Worm (Caenorhabditis elegans) whole organism, L1 larva: ENCODE measurements around the gene srw-62.
A peak's percentile ranks its signal among the peaks of the same experiment; 100 is the strongest.

Experiments used
- C04F5.9 ChIP-seq: sonication (generic microtip); optimal IDR thresholded peaks from 2 replicates; lab custom pipeline; 2016; ENCODE audit warnings: missing genetic modification characterization, missing compliant biosample characterization
- C16A3.4 ChIP-seq: fragments of 150-350 bp; optimal IDR thresholded peaks from 2 replicates; lab custom pipeline; 2014; ENCODE audit warnings: missing biosample characterization, missing genetic modification characterization
- Y116A8C.19 ChIP-seq: sonication (generic microtip); optimal IDR thresholded peaks from 2 replicates; lab custom pipeline; 2016; ENCODE audit warnings: missing compliant biosample characterization, missing genetic modification characterization, borderline replicate concordance
- aha-1 ChIP-seq: fragments of 150-350 bp; optimal IDR thresholded peaks from 2 replicates; lab custom pipeline; 2014; ENCODE audit warnings: missing biosample characterization, missing genetic modification characterization
- aly-2 ChIP-seq: fragments of 150-350 bp; optimal IDR thresholded peaks from 2 replicates; lab custom pipeline; 2014; ENCODE audit warnings: missing biosample characterization, missing genetic modification characterization
- ama-1 ChIP-seq: fragments of 150-350 bp; optimal IDR thresholded peaks from 2 replicates; lab custom pipeline; 2014
- blmp-1 ChIP-seq: fragments of 150-350 bp; optimal IDR thresholded peaks from 2 replicates; lab custom pipeline; 2014; ENCODE audit warnings: missing biosample characterization, missing genetic modification characterization
- ceh-63 ChIP-seq: fragments of 200-800 bp; sonication (Bioruptor generic); optimal IDR thresholded peaks from 2 replicates; lab custom pipeline; 2018; ENCODE audit warnings: mild to moderate bottlenecking, missing genetic modification characterization, missing compliant biosample characterization
- ceh-8 ChIP-seq: fragments of 200-800 bp; sonication (Bioruptor generic); optimal IDR thresholded peaks from 2 replicates; lab custom pipeline; 2018; ENCODE audit warnings: mild to moderate bottlenecking, missing genetic modification characterization, moderate library complexity, missing compliant biosample characterization
- ceh-82 ChIP-seq, 3 experiments: fragments of 150-350 bp in 1 of 3; sonication (generic microtip) in 2 of 3; optimal IDR thresholded peaks; 2 replicates each; lab custom pipeline; 2014 to 2017; ENCODE audit warnings: missing biosample characterization in 3 of 3, missing genetic modification characterization in 3 of 3
- ceh-88 ChIP-seq: fragments of 200-800 bp; sonication (Bioruptor generic); IDR thresholded peaks from 2 replicates; pipeline ENCODE4 v1.3.6; 2022; ENCODE audit warnings: missing genetic modification characterization, missing compliant biosample characterization
- ces-1 ChIP-seq: fragments of 150-350 bp; optimal IDR thresholded peaks from 2 replicates; lab custom pipeline; 2014; ENCODE audit warnings: missing biosample characterization, missing genetic modification reagents, missing genetic modification characterization
- dpl-1 ChIP-seq, 3 experiments: fragments of 150-350 bp in 2 of 3; sonication (generic microtip) in 1 of 3; optimal IDR thresholded peaks; 2 replicates each; lab custom pipeline; 2014 to 2017; ENCODE audit warnings: missing biosample characterization in 3 of 3, missing genetic modification characterization in 3 of 3, missing genetic modification reagents in 3 of 3
- efl-1 ChIP-seq, 4 experiments: fragments of 150-350 bp; optimal IDR thresholded peaks in 3 of 4; peaks in 1 of 4; 1 replicate in 1 of 4; 2 replicates in 3 of 4; lab custom pipeline; 2014; ENCODE audit warnings: missing biosample characterization in 2 of 4, missing genetic modification characterization in 2 of 4, missing genetic modification reagents in 2 of 4
- efl-3 ChIP-seq: fragments of 200-800 bp; sonication (Bioruptor generic); optimal IDR thresholded peaks from 2 replicates; lab custom pipeline; 2018; ENCODE audit warnings: mild to moderate bottlenecking, missing genetic modification characterization, missing compliant biosample characterization
- egl-13 ChIP-seq: sonication (generic microtip); optimal IDR thresholded peaks from 2 replicates; lab custom pipeline; 2016; ENCODE audit warnings: missing genotype, missing genetic modification reagents, missing genetic modification characterization, missing compliant biosample characterization
- egl-27 ChIP-seq, 2 experiments: fragments of 150-350 bp in 1 of 2; sonication (generic microtip); optimal IDR thresholded peaks; 3 replicates each; lab custom pipeline; 2017 to 2018; ENCODE audit warnings: missing biosample characterization in 2 of 2, missing genetic modification characterization in 2 of 2, missing genetic modification reagents in 2 of 2
- elt-2 ChIP-seq: sonication (generic microtip); optimal IDR thresholded peaks from 2 replicates; lab custom pipeline; 2016; ENCODE audit warnings: missing genetic modification characterization, mild to moderate bottlenecking, inconsistent platforms, missing compliant biosample characterization, missing genetic modification reagents
- fkh-10 ChIP-seq: sonication (generic microtip); optimal IDR thresholded peaks from 2 replicates; lab custom pipeline; 2017; ENCODE audit warnings: missing biosample characterization, missing genetic modification reagents, missing genetic modification characterization
- fkh-4 ChIP-seq: sonication (generic microtip); optimal IDR thresholded peaks from 2 replicates; lab custom pipeline; 2016; ENCODE audit warnings: missing compliant biosample characterization, missing genetic modification characterization, borderline replicate concordance
- fos-1 ChIP-seq: fragments of 150-350 bp; optimal IDR thresholded peaks from 2 replicates; lab custom pipeline; 2014; ENCODE audit warnings: missing biosample characterization, missing genetic modification characterization
- grh-1 ChIP-seq: fragments of 200-800 bp; sonication (Bioruptor generic); IDR thresholded peaks from 2 replicates; pipeline ENCODE4 v1.3.6; 2022; ENCODE audit warnings: missing genetic modification reagents, missing genetic modification characterization, missing compliant biosample characterization
- hlh-4 ChIP-seq: sonication (generic microtip); optimal IDR thresholded peaks from 2 replicates; lab custom pipeline; 2016; ENCODE audit warnings: mild to moderate bottlenecking, missing genetic modification characterization, missing compliant biosample characterization
- irx-1 ChIP-seq: sonication (generic microtip); optimal IDR thresholded peaks from 2 replicates; lab custom pipeline; 2016; ENCODE audit warnings: missing genetic modification characterization, missing compliant biosample characterization
- isw-1 ChIP-seq: fragments of 200-800 bp; sonication (Bioruptor generic); IDR thresholded peaks from 2 replicates; pipeline ENCODE4 v1.3.6; 2022; ENCODE audit warnings: missing genetic modification characterization, missing compliant biosample characterization
- jun-1 ChIP-seq: fragments of 150-350 bp; optimal IDR thresholded peaks from 2 replicates; lab custom pipeline; 2014; ENCODE audit warnings: missing biosample characterization, missing genetic modification reagents, missing genetic modification characterization
- lin-14 ChIP-seq: fragments of 200-800 bp; sonication (Bioruptor generic); optimal IDR thresholded peaks from 2 replicates; lab custom pipeline; 2018; ENCODE audit warnings: mild to moderate bottlenecking, missing genetic modification characterization, moderate library complexity, missing compliant biosample characterization
- lsy-2 ChIP-seq, 2 experiments: fragments of 150-350 bp; optimal IDR thresholded peaks; 2 replicates each; lab custom pipeline; 2014; ENCODE audit warnings: missing biosample characterization in 2 of 2, missing genetic modification characterization in 2 of 2
- mep-1 ChIP-seq: fragments of 150-350 bp; optimal IDR thresholded peaks from 2 replicates; lab custom pipeline; 2014; ENCODE audit warnings: missing biosample characterization, missing genetic modification characterization
- nhr-11 ChIP-seq: fragments of 150-350 bp; optimal IDR thresholded peaks from 2 replicates; lab custom pipeline; 2014; ENCODE audit warnings: missing biosample characterization, missing genetic modification characterization
- nhr-12 ChIP-seq: sonication (generic microtip); optimal IDR thresholded peaks from 2 replicates; lab custom pipeline; 2017; ENCODE audit warnings: missing biosample characterization, missing genetic modification characterization
- nhr-19 ChIP-seq: fragments of 200-800 bp; sonication (Bioruptor generic); conservative IDR thresholded peaks from 2 replicates; pipeline ENCODE4 v1.3.6; 2022; ENCODE audit warnings: missing genetic modification characterization, missing compliant biosample characterization
- nhr-20 ChIP-seq: sonication (generic microtip); optimal IDR thresholded peaks from 2 replicates; lab custom pipeline; 2016; ENCODE audit warnings: mild to moderate bottlenecking, missing genetic modification characterization, missing compliant biosample characterization
- nhr-237 ChIP-seq: fragments of 150-350 bp; optimal IDR thresholded peaks from 2 replicates; lab custom pipeline; 2014; ENCODE audit warnings: missing biosample characterization, missing genetic modification characterization
- nhr-47 ChIP-seq: sonication (generic microtip); optimal IDR thresholded peaks from 2 replicates; lab custom pipeline; 2016; ENCODE audit warnings: mild to moderate bottlenecking, missing genetic modification characterization, moderate library complexity, missing compliant biosample characterization
- nhr-76 ChIP-seq: sonication (generic microtip); optimal IDR thresholded peaks from 2 replicates; lab custom pipeline; 2017; ENCODE audit warnings: missing biosample characterization, missing genetic modification characterization
- nhr-84 ChIP-seq: sonication (generic microtip); optimal IDR thresholded peaks from 2 replicates; lab custom pipeline; 2017; ENCODE audit warnings: missing biosample characterization, missing genetic modification characterization
- nhr-85 ChIP-seq: sonication (generic microtip); peaks from one replicate; lab custom pipeline; 2016; ENCODE audit warnings: missing genetic modification characterization, inconsistent platforms, missing compliant biosample characterization
- pqm-1 ChIP-seq: sonication (generic microtip); optimal IDR thresholded peaks from 3 replicates; lab custom pipeline; 2017; ENCODE audit warnings: missing biosample characterization, missing genetic modification characterization
- rnt-1 ChIP-seq: sonication (generic microtip); optimal IDR thresholded peaks from 2 replicates; lab custom pipeline; 2016; ENCODE audit warnings: mild to moderate bottlenecking, missing genetic modification characterization, moderate library complexity, missing compliant biosample characterization
- snu-23 ChIP-seq: sonication (generic microtip); optimal IDR thresholded peaks from 2 replicates; lab custom pipeline; 2016; ENCODE audit warnings: missing genetic modification characterization, missing compliant biosample characterization
- sptf-1 ChIP-seq: fragments of 150-350 bp; optimal IDR thresholded peaks from 2 replicates; lab custom pipeline; 2014; ENCODE audit warnings: missing biosample characterization, missing genetic modification characterization
- tbx-2 ChIP-seq: sonication (generic microtip); optimal IDR thresholded peaks from 2 replicates; lab custom pipeline; 2016; ENCODE audit warnings: missing genetic modification characterization, missing compliant biosample characterization
- unc-130 ChIP-seq: fragments of 150-350 bp; optimal IDR thresholded peaks from 2 replicates; lab custom pipeline; 2017; ENCODE audit warnings: missing biosample characterization, missing genetic modification characterization, inconsistent platforms
- unc-30 ChIP-seq: sonication (generic microtip); optimal IDR thresholded peaks from 2 replicates; lab custom pipeline; 2017; ENCODE audit warnings: missing biosample characterization, missing genetic modification characterization
- unc-62 ChIP-seq: fragments of 150-350 bp; optimal IDR thresholded peaks from 2 replicates; lab custom pipeline; 2014; ENCODE audit warnings: missing biosample characterization, missing genetic modification reagents, missing genetic modification characterization
- unc-86 ChIP-seq: sonication (generic microtip); optimal IDR thresholded peaks from 2 replicates; lab custom pipeline; 2016; ENCODE audit warnings: missing genetic modification characterization, missing compliant biosample characterization
- xbp-1 ChIP-seq: sonication (generic microtip); optimal IDR thresholded peaks from 2 replicates; lab custom pipeline; 2016; ENCODE audit warnings: missing genetic modification characterization, missing compliant biosample characterization
- zag-1 ChIP-seq: fragments of 150-350 bp; optimal IDR thresholded peaks from 2 replicates; lab custom pipeline; 2014; ENCODE audit warnings: missing biosample characterization, missing genetic modification characterization
- ztf-11 ChIP-seq, 2 experiments: sonication (generic microtip); optimal IDR thresholded peaks; 2 replicates each; lab custom pipeline; 2016 to 2017; ENCODE audit warnings: missing genetic modification characterization in 2 of 2, missing biosample characterization in 1 of 2, missing compliant biosample characterization in 1 of 2

Gene srw-62

DNA sequence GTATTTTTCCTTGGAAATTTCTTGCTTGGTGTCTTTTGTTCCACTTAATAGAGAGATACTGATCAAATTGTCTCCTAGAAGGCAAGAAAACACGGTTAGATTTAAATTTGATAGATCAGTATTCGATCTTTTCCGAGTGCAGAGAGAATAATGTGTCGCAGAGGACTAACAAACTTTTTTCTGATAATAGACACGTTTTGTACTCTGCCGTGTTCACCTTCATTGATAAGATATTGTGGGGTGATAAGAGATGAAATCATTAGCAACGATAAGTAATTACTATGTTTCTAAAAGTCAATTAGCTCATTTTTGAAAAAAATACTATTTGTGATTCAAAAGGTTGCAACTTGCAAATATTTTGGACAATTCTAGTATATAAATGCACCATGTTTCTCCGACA is 48.5 kb upstream of the srw-62 start (continued):
- TF ChIP-seq unc-130 (tag; lab: Kevin White, UChicago), result no peak
- TF ChIP-seq snu-23 (GFP tag; lab: Kevin White, UChicago), result peak; percentile 2
- no peak for TF ChIP-seq nhr-84 (tag; lab: Kevin White, UChicago)
- no peak for TF ChIP-seq nhr-12 (tag; lab: Kevin White, UChicago)
- peak; percentile 49 for TF ChIP-seq lin-14 (GFP tag; lab: Kevin White, UChicago)
- no peak for TF ChIP-seq Y116A8C.19 (tag; lab: Kevin White, UChicago)
- peak; percentile 29 for TF ChIP-seq pqm-1 (tag; lab: Kevin White, UChicago)
- no peak for TF ChIP-seq nhr-11 (tag; lab: Kevin White, UChicago)
- peak; percentile 16 for TF ChIP-seq nhr-20
- TF ChIP-seq tbx-2 (tag; lab: Kevin White, UChicago), result no peak
- TF ChIP-seq, all 84 proteins: peak for 10

DNA sequence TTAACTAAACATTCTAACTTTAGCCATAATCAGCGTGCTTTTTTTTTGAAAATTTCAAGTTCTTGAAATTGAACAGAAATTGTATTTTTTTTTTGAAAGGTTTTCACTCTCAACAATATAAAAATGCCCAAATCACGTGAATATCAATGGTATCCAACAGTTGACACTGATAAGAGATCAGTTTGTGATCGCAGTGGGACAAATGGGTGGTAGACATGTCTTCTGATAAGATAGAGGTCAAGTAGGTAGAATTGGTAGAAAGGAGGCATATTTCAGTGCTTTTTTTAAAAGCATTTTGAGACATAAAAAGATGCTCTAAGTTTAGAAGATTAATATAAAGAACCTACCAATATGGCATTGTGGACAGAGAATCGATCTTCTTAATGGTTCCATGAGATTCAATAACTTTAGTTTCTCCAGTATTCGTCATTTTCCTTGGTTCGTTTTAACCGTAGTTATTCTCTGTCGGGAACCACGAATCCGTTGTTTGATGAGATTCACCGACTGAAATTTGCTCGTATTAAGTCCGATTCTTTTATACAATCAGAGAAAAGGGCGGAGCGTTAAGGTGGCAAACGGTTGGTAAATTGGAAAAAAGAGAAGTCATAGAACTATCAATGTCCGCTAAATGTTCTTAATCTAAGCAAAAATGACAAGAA is 47.8 kb upstream of the srw-62 start, which contains the start of gene mthf-1:
Gene mthf-1, minus strand, starts transcription at position 504 of the 659 bp plus-strand sequence.
- TF ChIP-seq fkh-4 (tag; lab: Kevin White, UChicago), result no peak
- TF ChIP-seq nhr-12 (tag; lab: Kevin White, UChicago), result no peak
- no peak for TF ChIP-seq pqm-1 (tag; lab: Kevin White, UChicago)
- TF ChIP-seq C16A3.4 (tag; lab: Kevin White, UChicago), result peak; percentile 2
- no peak for TF ChIP-seq ceh-63 (GFP tag; lab: Kevin White, UChicago)
- TF ChIP-seq aly-2 (tag; lab: Kevin White, UChicago), result no peak
- TF ChIP-seq ceh-88 (GFP tag; lab: Robert Waterston, UW), result no peak
- no peak for TF ChIP-seq zag-1 (tag; lab: Kevin White, UChicago)
- TF ChIP-seq ztf-11 (tag; optimal IDR thresholded peaks at IDR 0.05; lab: Kevin White, UChicago), result no peak
- no peak for TF ChIP-seq fkh-10 (GFP tag; lab: Kevin White, UChicago)
- no peak for TF ChIP-seq egl-27 (tag; optimal IDR thresholded peaks at IDR 0.05; lab: Kevin White, UChicago)
- no peak for TF ChIP-seq efl-3 (GFP tag; lab: Kevin White, UChicago)
- no peak for TF ChIP-seq xbp-1
- no peak for TF ChIP-seq sptf-1 (tag; lab: Kevin White, UChicago)
- no peak for TF ChIP-seq aha-1
- TF ChIP-seq nhr-85 (tag; lab: Kevin White, UChicago), result peak; percentile 70
- no peak for TF ChIP-seq isw-1
- TF ChIP-seq ama-1 (lab: Kevin White, UChicago), result no peak
- TF ChIP-seq elt-2 (tag; lab: Kevin White, UChicago), result peak; percentile 86
- peak in 1 of 3 experiments; percentile 17 for TF ChIP-seq dpl-1 (GFP tag; optimal IDR thresholded peaks at IDR 0.05; lab: Kevin White, UChicago)
- no peak for TF ChIP-seq egl-13 (tag; lab: Kevin White, UChicago)
- no peak for TF ChIP-seq nhr-76 (tag; lab: Kevin White, UChicago)
- no peak for TF ChIP-seq mep-1
- TF ChIP-seq rnt-1 (tag; lab: Kevin White, UChicago), result no peak
- no peak for TF ChIP-seq nhr-237
- TF ChIP-seq tbx-2 (tag; lab: Kevin White, UChicago), result no peak
- TF ChIP-seq blmp-1 (tag; lab: Kevin White, UChicago), result peak; percentile 69
- no peak for TF ChIP-seq unc-62 (GFP tag; lab: Kevin White, UChicago)
- no peak for TF ChIP-seq unc-30
- no peak for TF ChIP-seq nhr-47 (tag; lab: Kevin White, UChicago)
- TF ChIP-seq lsy-2 (tag; optimal IDR thresholded peaks at IDR 0.05; lab: Kevin White, UChicago), result peak in 1 of 2 experiments; percentile 1
- TF ChIP-seq fos-1, result no peak
- TF ChIP-seq ceh-8, result no peak
- TF ChIP-seq ces-1 (GFP tag; lab: Kevin White, UChicago), result no peak
- TF ChIP-seq ceh-82 (tag; optimal IDR thresholded peaks at IDR 0.05; lab: Kevin White, UChicago), result no peak
- no peak for TF ChIP-seq unc-86 (tag; lab: Kevin White, UChicago)
- peak; percentile 15; the same call in 1 of the 2 replicates for TF ChIP-seq nhr-19
- no peak for TF ChIP-seq hlh-4 (tag; lab: Kevin White, UChicago)
- no peak for TF ChIP-seq unc-130 (tag; lab: Kevin White, UChicago)
- no peak for TF ChIP-seq C04F5.9 (tag; lab: Kevin White, UChicago)
- TF ChIP-seq nhr-20, result peak; percentile 41
- TF ChIP-seq Y116A8C.19 (tag; lab: Kevin White, UChicago), result no peak
- TF ChIP-seq efl-1 (optimal IDR thresholded peaks at IDR 0.05; lab: Kevin White, UChicago), result no peak
- peak in 1 of 2 experiments; percentile 6 for TF ChIP-seq efl-1 (GFP tag; optimal IDR thresholded peaks at IDR 0.05 in 1 of 2; lab: Kevin White, UChicago)
- no peak for TF ChIP-seq irx-1 (tag; lab: Kevin White, UChicago)
- no peak for TF ChIP-seq grh-1
- TF ChIP-seq jun-1 (tag; lab: Kevin White, UChicago), result no peak
